Worm (Caenorhabditis elegans): ENCODE data around the gene srx-34.

Gene srx-34

ce11 chrV:7120168-7120567 lies at the start of gene srx-34:
Gene srx-34 (minus strand): TSS chrV:7120268.
- TF ChIP-seq ceh-28 (tag; optimal IDR thresholded peaks at IDR 0.05) (no peak), mxl-3 (GFP tag; optimal IDR thresholded peaks at IDR 0.05) (no peak), ztf-11 (tag; optimal IDR thresholded peaks at IDR 0.05) (no peak), hlh-30 (tag; optimal IDR thresholded peaks at IDR 0.05; ENCODE audit: insufficient read depth) (no peak), lir-3 (tag; optimal IDR thresholded peaks at IDR 0.05) (no peak)

DNA sequence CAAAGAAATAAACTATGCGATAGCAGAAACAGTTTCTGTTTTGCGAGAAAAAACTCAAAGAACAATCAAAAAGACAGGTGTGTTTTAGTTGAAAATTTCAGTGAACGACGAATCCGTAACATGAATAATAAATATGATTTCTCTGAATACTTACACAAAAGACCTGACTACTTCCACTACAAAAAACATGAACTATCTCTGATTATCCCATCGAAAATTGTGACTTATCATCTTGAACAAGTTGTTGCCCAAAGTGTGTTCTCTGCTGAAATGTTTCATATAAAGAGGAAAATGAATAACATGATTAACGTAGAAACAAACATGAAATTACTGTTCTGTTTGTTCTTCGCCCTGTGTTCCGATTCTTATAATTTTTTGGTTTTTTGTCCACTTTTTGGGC lies 46.6 kb upstream of the srx-34 start, which contains the start of gene ugt-36:
ugt-36 (plus strand) TSS at position 301 of the 400 bp plus-strand sequence.
- no peak for TF ChIP-seq zip-2 (tag; optimal IDR thresholded peaks at IDR 0.05)
- peak; percentile 16 for TF ChIP-seq nhr-28 (tag; optimal IDR thresholded peaks at IDR 0.05)

DNA sequence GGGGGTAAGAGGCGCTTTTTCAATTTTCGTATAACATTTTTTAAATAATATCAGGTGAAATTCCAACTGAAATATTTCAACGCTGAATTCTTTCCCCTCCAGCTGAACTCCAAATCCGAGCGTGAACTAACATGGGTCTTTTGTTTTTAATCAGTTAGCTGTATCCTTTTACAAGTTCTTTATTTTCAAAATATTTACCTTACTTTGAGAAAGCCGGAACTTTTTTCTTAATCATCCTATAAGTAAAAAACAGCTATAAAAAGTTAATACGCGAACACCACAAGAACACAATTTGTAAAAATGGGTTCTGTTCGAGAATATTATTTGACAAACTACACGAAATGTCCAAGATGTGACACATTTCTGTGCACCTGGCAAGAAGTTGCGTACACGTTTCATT lies 44.1 kb upstream of the srx-34 start, which contains the start of gene srh-83:
srh-83 (plus strand) TSS at position 301 of the 400 bp plus-strand sequence.
- TF ChIP-seq lin-13 (GFP tag; optimal IDR thresholded peaks at IDR 0.05): no peak
- no peak for TF ChIP-seq php-3 (GFP tag; IDR thresholded peaks at IDR 0.05)
- TF ChIP-seq zip-11 (GFP tag; IDR thresholded peaks at IDR 0.05): no peak
- TF ChIP-seq set-16 (GFP tag; IDR thresholded peaks at IDR 0.05): no peak
- TF ChIP-seq dve-1 (tag; optimal IDR thresholded peaks at IDR 0.05; ENCODE audit: insufficient read depth): no peak

DNA sequence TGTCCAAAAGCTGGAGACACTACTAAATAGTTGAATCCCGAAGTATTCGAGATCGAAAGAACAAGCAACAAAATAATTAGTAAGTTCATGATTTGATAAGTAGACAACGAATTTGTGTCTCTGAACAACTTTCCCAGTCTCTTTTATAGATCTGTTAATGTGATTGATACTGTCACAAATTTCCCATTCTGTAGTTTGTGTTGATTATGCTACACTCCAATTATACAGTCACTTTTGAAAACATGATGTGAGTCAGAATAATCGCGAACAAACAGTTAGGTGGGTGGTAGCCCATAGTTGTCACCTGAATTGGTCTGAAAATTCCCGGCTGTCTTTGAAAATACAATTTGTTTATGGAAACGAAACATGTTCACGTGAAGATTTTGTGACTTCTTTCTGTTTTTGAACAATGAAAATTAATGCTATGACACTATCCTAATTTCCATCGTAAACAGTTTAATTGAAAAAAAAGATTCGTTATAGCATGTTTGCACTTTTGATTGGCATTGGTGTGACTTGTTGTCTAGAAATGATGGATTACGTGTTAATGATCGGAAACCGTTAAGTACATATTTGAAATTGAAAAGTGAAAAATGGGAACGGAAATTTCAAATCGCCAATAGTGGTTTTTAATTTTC lies 43.5 kb upstream of the srx-34 start, which contains the start of gene ugt-41:
ugt-41 (minus strand) TSS at position 119 of the 638 bp plus-strand sequence.
- TF ChIP-seq dmd-9 (GFP tag; IDR thresholded peaks at IDR 0.05): no peak
- TF ChIP-seq nhr-77 (tag; optimal IDR thresholded peaks at IDR 0.05): no peak
- no peak for TF ChIP-seq tag-97 (GFP tag; IDR thresholded peaks at IDR 0.05)
- TF ChIP-seq ceh-62 (tag; optimal IDR thresholded peaks at IDR 0.05): no peak
- no peak for TF ChIP-seq daf-12 (tag; optimal IDR thresholded peaks at IDR 0.05)
- no peak for TF ChIP-seq unc-130 (GFP tag; optimal IDR thresholded peaks at IDR 0.05)
- no peak for TF ChIP-seq madf-9 (GFP tag; conservative IDR thresholded peaks at IDR 0.05)
- TF ChIP-seq jun-1 (tag; optimal IDR thresholded peaks at IDR 0.05): no peak
- TF ChIP-seq daf-19 (GFP tag; conservative IDR thresholded peaks at IDR 0.05): no peak
- TF ChIP-seq lim-7 (GFP tag; IDR thresholded peaks at IDR 0.05): no peak
- peak; percentile 66 for TF ChIP-seq hlh-11 (tag; optimal IDR thresholded peaks at IDR 0.05)
- peak; percentile 81 for TF ChIP-seq dmd-6 (GFP tag; IDR thresholded peaks at IDR 0.05)
- no peak for TF ChIP-seq mxl-3 (GFP tag; optimal IDR thresholded peaks at IDR 0.05)
- TF ChIP-seq ZK337.2 (GFP tag; IDR thresholded peaks at IDR 0.05): no peak
- TF ChIP-seq nhr-25 (tag; optimal IDR thresholded peaks at IDR 0.05; ENCODE audit: borderline replicate concordance, insufficient read depth): no peak
- TF ChIP-seq hif-1 (tag; optimal IDR thresholded peaks at IDR 0.05): peak in 1 of 2 experiments; percentile 53
- TF ChIP-seq daf-16 (GFP tag; optimal IDR thresholded peaks at IDR 0.05): no peak
- peak; percentile 96 for TF ChIP-seq daf-16 (tag; optimal IDR thresholded peaks at IDR 0.05)
- TF ChIP-seq unc-62 (GFP tag; optimal IDR thresholded peaks at IDR 0.05 in 1 of 2): peak in 1 of 2 experiments; percentile 51
- no peak for TF ChIP-seq unc-62 (tag; optimal IDR thresholded peaks at IDR 0.05)
- no peak for TF ChIP-seq ztf-7 (tag; optimal IDR thresholded peaks at IDR 0.05)
- no peak for TF ChIP-seq dpl-1 (GFP tag; optimal IDR thresholded peaks at IDR 0.05)
- peak; percentile 28 for TF ChIP-seq nhr-48 (tag; optimal IDR thresholded peaks at IDR 0.05)
- TF ChIP-seq sdz-12 (GFP tag; optimal IDR thresholded peaks at IDR 0.05): no peak
- TF ChIP-seq mdl-1 (tag; optimal IDR thresholded peaks at IDR 0.05): peak in 1 of 2 experiments; percentile 6
- no peak for TF ChIP-seq F10B5.3 (tag; optimal IDR thresholded peaks at IDR 0.05)
- TF ChIP-seq ceh-32 (tag; optimal IDR thresholded peaks at IDR 0.05; ENCODE audit: poor library complexity): no peak
- no peak for TF ChIP-seq pqm-1 (tag; optimal IDR thresholded peaks at IDR 0.05)
- TF ChIP-seq mep-1 (tag; optimal IDR thresholded peaks at IDR 0.05): no peak
- TF ChIP-seq tra-1 (GFP tag; IDR thresholded peaks at IDR 0.05): 0 out of 2 replicates have a peak, but pooled peaks have one; percentile 57
- TF ChIP-seq duxl-1 (tag; optimal IDR thresholded peaks at IDR 0.05; ENCODE audit: poor library complexity): no peak
- TF ChIP-seq cey-2 (tag; optimal IDR thresholded peaks at IDR 0.05; ENCODE audit: borderline replicate concordance, insufficient read depth): no peak
- TF ChIP-seq dmd-8 (GFP tag; IDR thresholded peaks at IDR 0.05): no peak
- no peak for TF ChIP-seq vab-7 (GFP tag; IDR thresholded peaks at IDR 0.05)

Data from whole organism, L4 larva.